Fruit fly (Drosophila melanogaster): ENCODE measurements around the gene Cyp309a1.

dm6 chr2L:2577361-2577737 lies 12.7 kb upstream of the Cyp309a1 start, which contains the start of gene Elba2:
- TF ChIP-seq pan (optimal IDR thresholded peaks at IDR 0.05), result no peak
- no peak for TF ChIP-seq Dll (optimal IDR thresholded peaks at IDR 0.05)
- no peak for TF ChIP-seq CG8478 (optimal IDR thresholded peaks at IDR 0.05)
